Worm (Caenorhabditis elegans) whole organism, L3 larva: ENCODE data around the gene srw-99.

Experiments
- R02D3.7 ChIP-seq: fragments of 150-350 bp; optimal IDR thresholded peaks from 2 replicates; lab custom pipeline; 2014; ENCODE audit warnings: missing biosample characterization, missing genetic modification characterization
- ZK546.5 ChIP-seq: sonication (generic microtip); optimal IDR thresholded peaks from 2 replicates; lab custom pipeline; 2017; ENCODE audit warnings: missing biosample characterization, missing genetic modification characterization
- ama-1 ChIP-seq: fragments of 150-350 bp; optimal IDR thresholded peaks from 2 replicates; lab custom pipeline; 2018
- ceh-16 ChIP-seq: sonication (generic microtip); optimal IDR thresholded peaks from 2 replicates; lab custom pipeline; 2017; ENCODE audit warnings: missing biosample characterization, missing genetic modification characterization
- ceh-28 ChIP-seq: fragments of 150-350 bp; optimal IDR thresholded peaks from 2 replicates; lab custom pipeline; 2014; ENCODE audit warnings: missing biosample characterization, missing genetic modification reagents, missing genetic modification characterization
- ceh-82 ChIP-seq: fragments of 150-350 bp; optimal IDR thresholded peaks from 2 replicates; lab custom pipeline; 2014; ENCODE audit warnings: missing biosample characterization, missing genetic modification characterization
- ceh-9 ChIP-seq: sonication (generic microtip); optimal IDR thresholded peaks from 2 replicates; lab custom pipeline; 2018; ENCODE audit warnings: missing biosample characterization, missing genetic modification characterization
- daf-12 ChIP-seq: fragments of 150-350 bp; optimal IDR thresholded peaks from 2 replicates; lab custom pipeline; 2014; ENCODE audit warnings: missing biosample characterization, missing genetic modification reagents, missing genetic modification characterization
- egl-27 ChIP-seq: sonication (generic microtip); optimal IDR thresholded peaks from 4 replicates; lab custom pipeline; 2017; ENCODE audit warnings: missing biosample characterization, missing genetic modification reagents, missing genetic modification characterization
- egl-5 ChIP-seq: fragments of 150-350 bp; optimal IDR thresholded peaks from 2 replicates; lab custom pipeline; 2017; ENCODE audit warnings: missing biosample characterization, missing genetic modification reagents, missing genetic modification characterization, inconsistent platforms
- elt-2 ChIP-seq: sonication (generic microtip); optimal IDR thresholded peaks from 2 replicates; lab custom pipeline; 2016; ENCODE audit warnings: missing genetic modification reagents, mild to moderate bottlenecking, missing genetic modification characterization, missing compliant biosample characterization
- elt-3 ChIP-seq, 3 experiments: fragments of 150-350 bp in 1 of 3; sonication (generic microtip) in 2 of 3; optimal IDR thresholded peaks; 2 replicates in 2 of 3; 4 replicates in 1 of 3; lab custom pipeline; 2014 to 2017; ENCODE audit warnings: missing biosample characterization in 3 of 3, missing genetic modification characterization in 3 of 3
- fos-1 ChIP-seq: fragments of 150-350 bp; optimal IDR thresholded peaks from 2 replicates; lab custom pipeline; 2014; ENCODE audit warnings: missing biosample characterization, missing genetic modification characterization
- hmg-11 ChIP-seq: sonication (generic microtip); optimal IDR thresholded peaks from 2 replicates; lab custom pipeline; 2016; ENCODE audit warnings: missing genetic modification characterization, missing compliant biosample characterization
- jun-1 ChIP-seq: fragments of 150-350 bp; optimal IDR thresholded peaks from 2 replicates; lab custom pipeline; 2014; ENCODE audit warnings: missing biosample characterization, missing genetic modification reagents, missing genetic modification characterization
- lin-15B ChIP-seq: fragments of 150-350 bp; optimal IDR thresholded peaks from 2 replicates; lab custom pipeline; 2014; ENCODE audit warnings: missing biosample characterization, missing genetic modification characterization
- lsy-12 ChIP-seq: sonication (generic microtip); optimal IDR thresholded peaks from 2 replicates; lab custom pipeline; 2016; ENCODE audit warnings: mild to moderate bottlenecking, missing genetic modification characterization, missing compliant biosample characterization
- nfya-1 ChIP-seq: sonication (generic microtip); optimal IDR thresholded peaks from 2 replicates; lab custom pipeline; 2017; ENCODE audit warnings: missing genetic modification characterization, mild to moderate bottlenecking, missing compliant biosample characterization, antibody characterized with exemption, moderate library complexity; ENCODE audit not compliant: insufficient read depth
- nhr-11 ChIP-seq: fragments of 150-350 bp; optimal IDR thresholded peaks from 2 replicates; lab custom pipeline; 2014; ENCODE audit warnings: missing biosample characterization, missing genetic modification characterization
- nhr-23 ChIP-seq: fragments of 150-350 bp; optimal IDR thresholded peaks from 2 replicates; lab custom pipeline; 2014; ENCODE audit warnings: missing biosample characterization, missing genetic modification reagents, missing genetic modification characterization
- nhr-25 ChIP-seq: sonication (generic microtip); optimal IDR thresholded peaks from 2 replicates; lab custom pipeline; 2017; ENCODE audit warnings: missing biosample characterization, missing genetic modification characterization
- nhr-28 ChIP-seq: fragments of 150-350 bp; optimal IDR thresholded peaks from 2 replicates; lab custom pipeline; 2014; ENCODE audit warnings: missing biosample characterization, missing genetic modification characterization
- nhr-43 ChIP-seq: sonication (generic microtip); optimal IDR thresholded peaks from 2 replicates; lab custom pipeline; 2016; ENCODE audit warnings: mild to moderate bottlenecking, missing genetic modification characterization, missing compliant biosample characterization; ENCODE audit not compliant: poor library complexity, severe bottlenecking
- nhr-76 ChIP-seq: fragments of 150-350 bp; sonication (generic microtip); optimal IDR thresholded peaks from 5 replicates; lab custom pipeline; 2014; ENCODE audit warnings: missing biosample characterization, missing genetic modification characterization
- pha-4 ChIP-seq: fragments of 150-350 bp; optimal IDR thresholded peaks from 2 replicates; lab custom pipeline; 2014; ENCODE audit warnings: missing biosample characterization, missing genetic modification reagents, missing genetic modification characterization
- pqm-1 ChIP-seq: fragments of 150-350 bp; optimal IDR thresholded peaks from 2 replicates; lab custom pipeline; 2017; ENCODE audit warnings: missing biosample characterization, missing genetic modification characterization, inconsistent platforms
- sea-2 ChIP-seq: fragments of 150-350 bp; sonication (generic microtip); optimal IDR thresholded peaks from 4 replicates; lab custom pipeline; 2014; ENCODE audit warnings: missing biosample characterization, missing genetic modification reagents, missing genetic modification characterization
- skn-1 ChIP-seq: fragments of 150-350 bp; optimal IDR thresholded peaks from 2 replicates; lab custom pipeline; 2014; ENCODE audit warnings: missing biosample characterization, missing genetic modification characterization
- snpc-4 ChIP-seq: fragments of 150-350 bp; optimal IDR thresholded peaks from 2 replicates; lab custom pipeline; 2014; ENCODE audit warnings: missing biosample characterization, missing genetic modification characterization
- unc-39 ChIP-seq: sonication (generic microtip); optimal IDR thresholded peaks from 4 replicates; lab custom pipeline; 2017; ENCODE audit warnings: missing biosample characterization, missing genetic modification characterization
- unc-62 ChIP-seq: fragments of 150-350 bp; sonication (generic microtip); optimal IDR thresholded peaks from 4 replicates; lab custom pipeline; 2014; ENCODE audit warnings: missing biosample characterization, missing genetic modification reagents, missing genetic modification characterization
- zag-1 ChIP-seq: fragments of 150-350 bp; optimal IDR thresholded peaks from 2 replicates; lab custom pipeline; 2014; ENCODE audit warnings: missing biosample characterization, missing genetic modification characterization
- ztf-11 ChIP-seq: fragments of 150-350 bp; optimal IDR thresholded peaks from 2 replicates; lab custom pipeline; 2014; ENCODE audit warnings: missing biosample characterization, missing genetic modification characterization

srw-99 gene

DNA sequence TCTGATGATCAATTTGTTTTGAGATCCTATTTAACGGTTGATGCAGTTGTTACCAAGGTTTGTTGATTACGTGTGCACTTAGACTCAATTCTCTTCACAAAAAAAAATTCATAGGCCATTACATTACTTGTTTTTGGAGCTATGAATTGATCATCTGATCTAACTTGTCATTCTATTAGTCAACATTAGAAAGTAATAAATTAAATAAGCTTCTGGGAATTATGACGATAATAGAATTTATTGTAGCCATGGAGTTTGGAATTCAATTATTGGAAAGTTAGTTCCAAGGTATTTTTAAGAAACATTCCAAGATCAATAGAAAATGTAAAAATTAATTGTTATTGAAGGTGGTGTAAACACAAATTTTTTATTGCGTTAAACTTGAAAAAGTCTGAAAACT lies 9.7 kb downstream of the srw-99 start:
- TF ChIP-seq hmg-11 (tag; lab: Kevin White, UChicago), result no peak
- TF ChIP-seq sea-2 (GFP tag; lab: Kevin White, UChicago), result no peak
- TF ChIP-seq ZK546.5 (tag; lab: Kevin White, UChicago), result no peak
- no peak for TF ChIP-seq nhr-28 (tag; lab: Kevin White, UChicago)
- TF ChIP-seq ceh-28 (tag; lab: Kevin White, UChicago), result no peak
- TF ChIP-seq R02D3.7 (tag; lab: Kevin White, UChicago), result no peak
- no peak for TF ChIP-seq fos-1 (tag; lab: Kevin White, UChicago)
- TF ChIP-seq ama-1 (lab: Kevin White, UChicago), result no peak
- no peak for TF ChIP-seq ceh-82
- TF ChIP-seq ztf-11 (tag; lab: Kevin White, UChicago), result no peak
- TF ChIP-seq nfya-1 (tag; lab: Kevin White, UChicago), result no peak
- no peak for TF ChIP-seq nhr-25 (tag; lab: Kevin White, UChicago)
- TF ChIP-seq pha-4, result no peak
- TF ChIP-seq elt-3 (tag; optimal IDR thresholded peaks at IDR 0.05; lab: Kevin White, UChicago), result no peak
- no peak for TF ChIP-seq egl-5 (tag; lab: Kevin White, UChicago)
- no peak for TF ChIP-seq nhr-76 (tag; lab: Kevin White, UChicago)
- TF ChIP-seq ceh-9 (tag; lab: Kevin White, UChicago), result no peak

DNA sequence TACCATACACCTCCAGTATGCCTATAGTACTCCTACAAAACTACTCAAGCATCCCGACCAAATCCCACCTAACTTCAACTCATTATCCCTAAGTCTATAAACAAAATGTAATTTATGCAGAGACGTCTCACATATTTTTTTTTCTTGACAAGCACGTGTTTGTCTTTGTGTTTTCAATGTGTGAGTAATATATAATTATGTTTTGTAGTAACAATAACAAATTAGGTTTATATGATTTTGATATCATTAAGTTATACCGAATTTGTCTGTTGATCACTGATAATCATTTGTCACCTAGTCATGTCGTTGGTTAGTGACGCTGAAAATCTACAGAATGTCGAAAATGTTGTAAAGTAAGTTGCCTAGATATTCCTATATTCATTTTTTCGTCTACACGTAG lies 11.4 kb downstream of the srw-99 start, which contains the start of gene srw-102:
TSS of gene srw-102 (plus strand) at position 301 of the 400 bp plus-strand sequence.
- TF ChIP-seq ztf-11 (tag; lab: Kevin White, UChicago), result no peak
- no peak for TF ChIP-seq elt-2 (tag; lab: Kevin White, UChicago)
- no peak for TF ChIP-seq skn-1 (tag; lab: Kevin White, UChicago)
- no peak for TF ChIP-seq nhr-11
- TF ChIP-seq elt-3 (tag; optimal IDR thresholded peaks at IDR 0.05; lab: Kevin White, UChicago), result no peak
- no peak for TF ChIP-seq unc-39 (tag; lab: Kevin White, UChicago)

DNA sequence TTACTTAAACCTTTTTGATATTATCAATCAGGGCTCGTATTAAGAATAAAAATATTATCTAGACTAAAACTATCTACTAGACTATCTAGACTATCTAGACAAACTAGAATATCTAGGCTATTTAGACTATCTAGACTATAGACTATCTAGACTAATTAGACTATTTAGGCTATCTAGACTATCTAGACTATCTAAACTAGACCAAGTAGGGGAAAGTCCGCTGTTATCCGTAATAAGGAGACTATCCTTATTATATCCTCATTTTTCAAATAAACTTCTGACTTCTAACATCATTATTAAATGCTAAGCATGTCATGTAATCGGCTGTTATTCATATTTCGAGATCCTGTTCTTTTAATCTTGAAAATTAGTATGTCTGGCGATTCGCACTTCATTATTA lies 13.4 kb downstream of the srw-99 start, which contains the start of gene srw-101:
TSS of gene srw-101 (plus strand) at position 301 of the 400 bp plus-strand sequence.
- TF ChIP-seq sea-2 (GFP tag; lab: Kevin White, UChicago) (no peak), egl-27 (tag; lab: Kevin White, UChicago) (no peak), elt-2 (tag; lab: Kevin White, UChicago) (no peak), ceh-9 (tag; lab: Kevin White, UChicago) (no peak), R02D3.7 (tag; lab: Kevin White, UChicago) (no peak), lsy-12 (tag; lab: Kevin White, UChicago) (no peak), skn-1 (tag; lab: Kevin White, UChicago) (no peak), snpc-4 (tag; lab: Kevin White, UChicago) (no peak), lin-15B (no peak), unc-62 (no peak), ZK546.5 (tag; lab: Kevin White, UChicago) (no peak), jun-1 (tag; lab: Kevin White, UChicago) (no peak), nhr-43 (tag; lab: Kevin White, UChicago) (no peak), ceh-28 (tag; lab: Kevin White, UChicago) (no peak), pqm-1 (tag; lab: Kevin White, UChicago) (no peak)

DNA sequence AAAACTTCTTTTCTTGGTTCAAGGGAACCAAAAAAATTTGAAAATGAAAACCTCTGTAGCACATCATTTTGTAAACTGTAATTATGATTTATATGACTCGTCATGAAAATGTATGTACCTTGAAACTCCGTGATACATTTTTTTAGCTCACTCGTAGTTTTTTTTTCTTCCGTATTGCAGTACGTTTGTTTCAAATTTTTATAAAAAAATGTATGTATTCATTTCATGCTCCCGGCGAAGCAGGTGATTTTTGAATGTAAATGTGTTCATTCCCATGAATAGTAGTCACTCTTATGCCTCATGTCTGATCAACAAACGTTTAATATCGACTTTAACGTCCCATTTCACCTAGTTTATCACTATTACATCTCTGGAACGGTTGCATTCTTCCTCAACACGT lies 16.8 kb downstream of the srw-99 start, which contains the start of gene sri-27:
TSS of gene sri-27 (plus strand) at position 301 of the 400 bp plus-strand sequence.
- TF ChIP-seq egl-27 (tag; lab: Kevin White, UChicago) (no peak), hmg-11 (tag; lab: Kevin White, UChicago) (no peak), nhr-23 (tag; lab: Kevin White, UChicago) (no peak), nhr-76 (tag; lab: Kevin White, UChicago) (no peak), ama-1 (lab: Kevin White, UChicago) (no peak), daf-12 (tag; lab: Kevin White, UChicago) (no peak), fos-1 (tag; lab: Kevin White, UChicago) (no peak), ceh-16 (tag; lab: Kevin White, UChicago) (no peak), nfya-1 (tag; lab: Kevin White, UChicago) (no peak), zag-1 (tag; lab: Kevin White, UChicago) (no peak), lsy-12 (tag; lab: Kevin White, UChicago) (no peak), nhr-11 (no peak)
